Fruit fly (Drosophila melanogaster) whole organism: ENCODE measurements around the gene bigmax.

Experiments used
- CG8478 ChIP-seq: fragments of >200 bp; optimal IDR thresholded peaks from 2 replicates; lab custom pipeline; 2018; ENCODE audit warnings: inconsistent platforms
- Dll ChIP-seq: fragments of >200 bp; optimal IDR thresholded peaks from 2 replicates; lab custom pipeline; 2017
- EcR ChIP-seq, 2 experiments: fragments of >200 bp; optimal IDR thresholded peaks; 2 replicates each; lab custom pipeline; 2017; ENCODE audit warnings: missing biosample characterization in 2 of 2, missing genetic modification characterization in 2 of 2, missing genetic modification reagents in 2 of 2
- pan ChIP-seq: fragments of >200 bp; optimal IDR thresholded peaks from 2 replicates; lab custom pipeline; 2017
- psq ChIP-seq: fragments of >200 bp; optimal IDR thresholded peaks from 2 replicates; lab custom pipeline; 2017
- usp ChIP-seq: fragments of >200 bp; optimal IDR thresholded peaks from 2 replicates; lab custom pipeline; 2017; ENCODE audit warnings: missing biosample characterization, missing genetic modification characterization, mixed read lengths

Gene bigmax

dm6 chr3R:27253136-27253920, 35.0 kb downstream of the bigmax start, which contains the start of gene pll:
Gene pll, minus strand, starts transcription at chr3R:27253182.
- TF ChIP-seq pan (lab: Kevin White, UChicago) (no peak), psq (no peak), EcR (GFP tag; optimal IDR thresholded peaks at IDR 0.05; lab: Kevin White, UChicago) (no peak), usp (no peak), Dll (lab: Kevin White, UChicago) (no peak), CG8478 (lab: Kevin White, UChicago) (no peak)

- TF ChIP-seq psq (no peak), CG8478 (lab: Kevin White, UChicago) (no peak), usp (no peak), EcR (GFP tag; optimal IDR thresholded peaks at IDR 0.05; lab: Kevin White, UChicago) (no peak), Dll (lab: Kevin White, UChicago) (no peak), pan (lab: Kevin White, UChicago) (no peak)
Observed at dm6 chr3R:27250907-27251306, 37.4 kb downstream of the bigmax start, which contains the start of the genes TTLL6B and TfIIA-L. Gene TTLL6B, minus strand, starts transcription at chr3R:27251007. Gene TfIIA-L, plus strand, starts transcription at chr3R:27251112.

- TF ChIP-seq psq (no peak), CG8478 (lab: Kevin White, UChicago) (no peak), Dll (lab: Kevin White, UChicago) (no peak), pan (lab: Kevin White, UChicago) (no peak), usp (no peak), EcR (GFP tag; optimal IDR thresholded peaks at IDR 0.05; lab: Kevin White, UChicago) (no peak)
Observed at dm6 chr3R:27247892-27248291, 40.4 kb downstream of the bigmax start, which contains the start of gene CG5984. Gene CG5984, minus strand, starts transcription at chr3R:27247992.

dm6 chr3R:27246264-27246663, 42.1 kb downstream of the bigmax start:
- no peak for TF ChIP-seq CG8478 (lab: Kevin White, UChicago)
- TF ChIP-seq usp = no peak
- no peak for TF ChIP-seq EcR (GFP tag; optimal IDR thresholded peaks at IDR 0.05; lab: Kevin White, UChicago)
- no peak for TF ChIP-seq pan (lab: Kevin White, UChicago)
- no peak for TF ChIP-seq psq

- TF ChIP-seq psq (no peak), pan (lab: Kevin White, UChicago) (no peak), Dll (lab: Kevin White, UChicago) (no peak), CG8478 (lab: Kevin White, UChicago) (no peak), usp (no peak), EcR (GFP tag; optimal IDR thresholded peaks at IDR 0.05; lab: Kevin White, UChicago) (no peak)
Observed at dm6 chr3R:27245401-27245757, 42.9 kb downstream of the bigmax start.

- peak; percentile 81 for TF ChIP-seq CG8478 (lab: Kevin White, UChicago)
- TF ChIP-seq Dll (lab: Kevin White, UChicago) = no peak
Observed at dm6 chr3R:27244742-27245400, 43.5 kb downstream of the bigmax start, which contains the start of gene CG18766. Gene CG18766, minus strand, starts transcription at chr3R:27245249.

dm6 chr3R:27244412-27244741, 43.9 kb downstream of the bigmax start:
- TF ChIP-seq CG8478 (lab: Kevin White, UChicago) (no peak), usp (no peak), pan (lab: Kevin White, UChicago) (no peak), Dll (lab: Kevin White, UChicago) (no peak), psq (no peak), EcR (GFP tag; optimal IDR thresholded peaks at IDR 0.05; lab: Kevin White, UChicago) (no peak)

- no peak for TF ChIP-seq psq
- no peak for TF ChIP-seq pan (lab: Kevin White, UChicago)
- no peak for TF ChIP-seq usp
Observed at dm6 chr3R:27240967-27241366, 47.4 kb downstream of the bigmax start, which contains the start of gene CG17991. Gene CG17991, plus strand, starts transcription at chr3R:27241267.

dm6 chr3R:27238438-27239301, 49.7 kb downstream of the bigmax start, which contains the start of the genes CG31064 and PolA2:
Gene CG31064, minus strand, starts transcription at chr3R:27239085.
Gene PolA2, plus strand, starts transcription at chr3R:27239163.
- TF ChIP-seq EcR (GFP tag; optimal IDR thresholded peaks at IDR 0.05; lab: Kevin White, UChicago) = no peak
- TF ChIP-seq Dll (lab: Kevin White, UChicago) = no peak
- TF ChIP-seq pan (lab: Kevin White, UChicago) = no peak
- TF ChIP-seq usp = no peak
- no peak for TF ChIP-seq psq
- TF ChIP-seq CG8478 (lab: Kevin White, UChicago) = no peak

- TF ChIP-seq EcR (GFP tag; optimal IDR thresholded peaks at IDR 0.05; lab: Kevin White, UChicago) (no peak), usp (no peak), psq (no peak), CG8478 (lab: Kevin White, UChicago) (no peak), pan (lab: Kevin White, UChicago) (no peak), Dll (lab: Kevin White, UChicago) (no peak)
Observed at dm6 chr3R:27237980-27238379, 50.3 kb downstream of the bigmax start.
